Worm (Caenorhabditis elegans) whole organism, young adult: ENCODE measurements around the gene C27H6.8.

Experiments used
- B0035.1 ChIP-seq: sonication (generic microtip); optimal IDR thresholded peaks from 2 replicates; lab custom pipeline; 2016; ENCODE audit warnings: missing genetic modification characterization, mild to moderate bottlenecking, missing compliant biosample characterization, missing genotype, missing genetic modification reagents
- C06A6.2 ChIP-seq: fragments of 200-800 bp; sonication (Bioruptor generic); conservative IDR thresholded peaks from 2 replicates; pipeline ENCODE4 v1.3.6; 2022; ENCODE audit warnings: missing genetic modification characterization, missing compliant biosample characterization
- F23B12.7 ChIP-seq: sonication (generic microtip); optimal IDR thresholded peaks from 2 replicates; lab custom pipeline; 2017; ENCODE audit warnings: missing genetic modification characterization, mild to moderate bottlenecking, missing compliant biosample characterization, antibody characterized with exemption, moderate library complexity; ENCODE audit not compliant: insufficient read depth
- F33H1.4 ChIP-seq: fragments of 200-800 bp; sonication (Bioruptor generic); IDR thresholded peaks from 2 replicates; pipeline ENCODE4 v1.3.6; 2022; ENCODE audit warnings: missing genetic modification reagents, missing genetic modification characterization, missing compliant biosample characterization
- F49E8.2 ChIP-seq: sonication (generic microtip); optimal IDR thresholded peaks from 3 replicates; lab custom pipeline; 2017; ENCODE audit warnings: missing genetic modification characterization, mild to moderate bottlenecking, missing compliant biosample characterization, antibody characterized with exemption, moderate library complexity; ENCODE audit not compliant: insufficient read depth
- F55B11.4 ChIP-seq: sonication (generic microtip); optimal IDR thresholded peaks from 2 replicates; lab custom pipeline; 2016; ENCODE audit warnings: missing compliant biosample characterization, missing genetic modification characterization, borderline replicate concordance; ENCODE audit not compliant: insufficient read depth
- F57A8.1 ChIP-seq: fragments of 200-800 bp; sonication (Bioruptor generic); optimal IDR thresholded peaks from 2 replicates; lab custom pipeline; 2018; ENCODE audit warnings: mild to moderate bottlenecking, missing genetic modification characterization, moderate library complexity, missing compliant biosample characterization
- T26A5.8 ChIP-seq: sonication (generic microtip); optimal IDR thresholded peaks from 2 replicates; lab custom pipeline; 2016; ENCODE audit warnings: missing genetic modification characterization, missing compliant biosample characterization
- Y67H2A.10 ChIP-seq: fragments of 200-800 bp; sonication (Bioruptor generic); conservative IDR thresholded peaks from 2 replicates; pipeline ENCODE4 v1.3.6; 2022; ENCODE audit warnings: missing genetic modification reagents, missing genetic modification characterization, missing compliant biosample characterization
- Y79H2A.3 ChIP-seq: fragments of 200-800 bp; sonication (Bioruptor generic); conservative IDR thresholded peaks from 2 replicates; pipeline ENCODE4 v1.3.6; 2022; ENCODE audit warnings: missing genetic modification reagents, missing genetic modification characterization, missing compliant biosample characterization
- aptf-2 ChIP-seq: fragments of 200-800 bp; sonication (Bioruptor generic); conservative IDR thresholded peaks from 2 replicates; pipeline ENCODE4 v1.3.6; 2022; ENCODE audit warnings: missing genetic modification reagents, missing genetic modification characterization, missing compliant biosample characterization
- aptf-3 ChIP-seq: fragments of 200-800 bp; sonication (Bioruptor generic); IDR thresholded peaks from 2 replicates; pipeline ENCODE4 v1.3.6; 2022; ENCODE audit warnings: missing genetic modification characterization, missing compliant biosample characterization
- athp-1 ChIP-seq: sonication (generic microtip); optimal IDR thresholded peaks from 2 replicates; lab custom pipeline; 2017; ENCODE audit warnings: mild to moderate bottlenecking, missing genetic modification characterization, missing compliant biosample characterization
- cebp-2 ChIP-seq: fragments of 200-800 bp; sonication (Bioruptor generic); IDR thresholded peaks from 2 replicates; pipeline ENCODE4 v1.3.6; 2022; ENCODE audit warnings: missing genetic modification characterization, missing compliant biosample characterization
- ceh-100 ChIP-seq: fragments of 200-800 bp; sonication (Bioruptor generic); IDR thresholded peaks from 2 replicates; pipeline ENCODE4 v1.3.6; 2022; ENCODE audit warnings: missing genetic modification reagents, missing genetic modification characterization, missing compliant biosample characterization
- ceh-58 ChIP-seq: fragments of 200-800 bp; sonication (Bioruptor generic); IDR thresholded peaks from 2 replicates; pipeline ENCODE4 v1.3.6; 2022; ENCODE audit warnings: missing genetic modification characterization, missing compliant biosample characterization
- ceh-79 ChIP-seq: sonication (generic microtip); optimal IDR thresholded peaks from 2 replicates; lab custom pipeline; 2017; ENCODE audit warnings: mild to moderate bottlenecking, missing genetic modification characterization, missing compliant biosample characterization
- dpl-1 ChIP-seq: fragments of 150-350 bp; optimal IDR thresholded peaks from 2 replicates; lab custom pipeline; 2014; ENCODE audit warnings: missing biosample characterization, missing genetic modification reagents, missing genetic modification characterization
- ekl-4 ChIP-seq: fragments of 200-800 bp; sonication (Bioruptor generic); IDR thresholded peaks from 2 replicates; pipeline ENCODE4 v1.3.6; 2022; ENCODE audit warnings: missing genetic modification reagents, missing genetic modification characterization, missing compliant biosample characterization
- ets-4 ChIP-seq: fragments of 200-800 bp; sonication (Bioruptor generic); optimal IDR thresholded peaks from 2 replicates; lab custom pipeline; 2018; ENCODE audit warnings: mild to moderate bottlenecking, missing genetic modification characterization, missing compliant biosample characterization
- fkh-3 ChIP-seq: sonication (generic microtip); optimal IDR thresholded peaks from 2 replicates; lab custom pipeline; 2016; ENCODE audit warnings: mild to moderate bottlenecking, missing genetic modification characterization, missing compliant biosample characterization
- hlh-12 ChIP-seq: sonication (generic microtip); optimal IDR thresholded peaks from 2 replicates; lab custom pipeline; 2016; ENCODE audit warnings: missing genetic modification characterization, missing compliant biosample characterization
- hmg-1.2 ChIP-seq: fragments of 200-800 bp; sonication (Bioruptor generic); IDR thresholded peaks from 2 replicates; pipeline ENCODE4 v1.3.6; 2022; ENCODE audit warnings: missing genetic modification reagents, missing genetic modification characterization, missing compliant biosample characterization
- lag-1 ChIP-seq: fragments of 200-800 bp; sonication (Bioruptor generic); IDR thresholded peaks from 2 replicates; pipeline ENCODE4 v1.3.6; 2022; ENCODE audit warnings: missing genetic modification reagents, missing genetic modification characterization, missing compliant biosample characterization
- let-526 ChIP-seq: fragments of 200-800 bp; sonication (Bioruptor generic); IDR thresholded peaks from 2 replicates; pipeline ENCODE4 v1.3.6; 2022; ENCODE audit warnings: missing genetic modification reagents, missing genetic modification characterization, missing compliant biosample characterization
- let-607 ChIP-seq, 2 experiments: fragments of 200-800 bp in 1 of 2; sonication (Bioruptor generic) in 1 of 2; sonication (generic microtip) in 1 of 2; optimal IDR thresholded peaks; 2 replicates each; lab custom pipeline; 2016 to 2018; ENCODE audit warnings: mild to moderate bottlenecking in 2 of 2, missing compliant biosample characterization in 2 of 2, missing genetic modification characterization in 2 of 2, moderate library complexity in 2 of 2, missing genotype in 1 of 2
- lin-40 ChIP-seq: sonication (generic microtip); optimal IDR thresholded peaks from 2 replicates; lab custom pipeline; 2016; ENCODE audit warnings: missing genetic modification characterization, mild to moderate bottlenecking, missing compliant biosample characterization, missing genotype, missing genetic modification reagents
- madf-8 ChIP-seq: fragments of 200-800 bp; sonication (Bioruptor generic); conservative IDR thresholded peaks from 2 replicates; pipeline ENCODE4 v1.3.6; 2022; ENCODE audit warnings: missing genetic modification reagents, missing genetic modification characterization, missing compliant biosample characterization
- mcd-1 ChIP-seq: fragments of 200-800 bp; sonication (Bioruptor generic); IDR thresholded peaks from 2 replicates; pipeline ENCODE4 v1.3.6; 2022; ENCODE audit warnings: missing genetic modification reagents, missing genetic modification characterization, missing compliant biosample characterization
- mel-28 ChIP-seq: sonication (generic microtip); optimal IDR thresholded peaks from 2 replicates; lab custom pipeline; 2016; ENCODE audit warnings: borderline replicate concordance, mild to moderate bottlenecking, missing genetic modification characterization, missing compliant biosample characterization
- mes-4 ChIP-seq: sonication (generic microtip); optimal IDR thresholded peaks from 2 replicates; lab custom pipeline; 2016; ENCODE audit warnings: missing genotype, missing genetic modification characterization, missing compliant biosample characterization
- mxl-1 ChIP-seq: sonication (generic microtip); optimal IDR thresholded peaks from 2 replicates; lab custom pipeline; 2016; ENCODE audit warnings: missing genetic modification characterization, missing compliant biosample characterization
- nfya-1 ChIP-seq: sonication (generic microtip); optimal IDR thresholded peaks from 2 replicates; lab custom pipeline; 2017; ENCODE audit warnings: antibody characterized with exemption, missing compliant biosample characterization, missing genetic modification characterization, borderline replicate concordance; ENCODE audit not compliant: insufficient read depth
- nhr-27 ChIP-seq: fragments of 200-800 bp; sonication (Bioruptor generic); optimal IDR thresholded peaks from 2 replicates; lab custom pipeline; 2018; ENCODE audit warnings: mild to moderate bottlenecking, missing genetic modification characterization, moderate library complexity, missing compliant biosample characterization
- nhr-90 ChIP-seq: sonication (generic microtip); optimal IDR thresholded peaks from 2 replicates; lab custom pipeline; 2016; ENCODE audit warnings: missing genotype, mild to moderate bottlenecking, missing genetic modification characterization, missing compliant biosample characterization
- repo-1 ChIP-seq: sonication (generic microtip); optimal IDR thresholded peaks from 2 replicates; lab custom pipeline; 2017; ENCODE audit warnings: mild to moderate bottlenecking, missing genetic modification characterization, missing compliant biosample characterization
- snpc-1.1 ChIP-seq: sonication (generic microtip); optimal IDR thresholded peaks from 2 replicates; lab custom pipeline; 2017; ENCODE audit warnings: missing genetic modification characterization, mild to moderate bottlenecking, missing compliant biosample characterization, antibody characterized with exemption, moderate library complexity, missing genotype, missing genetic modification reagents; ENCODE audit not compliant: insufficient read depth
- snpc-1.3 ChIP-seq: sonication (generic microtip); optimal IDR thresholded peaks from 2 replicates; lab custom pipeline; 2017; ENCODE audit warnings: missing genetic modification characterization, mild to moderate bottlenecking, missing compliant biosample characterization, antibody characterized with exemption, moderate library complexity, missing genotype, missing genetic modification reagents; ENCODE audit not compliant: insufficient read depth
- snpc-3.4 ChIP-seq: sonication (generic microtip); optimal IDR thresholded peaks from 2 replicates; lab custom pipeline; 2017; ENCODE audit warnings: missing genetic modification characterization, mild to moderate bottlenecking, missing compliant biosample characterization, antibody characterized with exemption, moderate library complexity, missing genotype, missing genetic modification reagents
- snpc-4 ChIP-seq, 5 experiments: fragments of 150-350 bp in 1 of 5; sonication (generic microtip) in 4 of 5; optimal IDR thresholded peaks; 2 replicates each; lab custom pipeline; 2014 to 2018; ENCODE audit warnings: missing genetic modification characterization in 5 of 5, missing biosample characterization in 3 of 5, antibody characterized with exemption in 2 of 5, mild to moderate bottlenecking in 2 of 5, missing compliant biosample characterization in 2 of 5, missing genotype in 2 of 5, moderate library complexity in 2 of 5, missing genetic modification reagents in 1 of 5
- somi-1 ChIP-seq: fragments of 200-800 bp; sonication (Bioruptor generic); optimal IDR thresholded peaks from 2 replicates; lab custom pipeline; 2018; ENCODE audit warnings: mild to moderate bottlenecking, missing genetic modification characterization, missing compliant biosample characterization
- tbp1 ChIP-seq: fragments of 200-800 bp; sonication (Bioruptor generic); optimal IDR thresholded peaks from 2 replicates; lab custom pipeline; 2018; ENCODE audit warnings: mild to moderate bottlenecking, missing genetic modification characterization, missing compliant biosample characterization
- unc-130 ChIP-seq: sonication (generic microtip); optimal IDR thresholded peaks from 2 replicates; lab custom pipeline; 2016; ENCODE audit warnings: missing genetic modification reagents, missing genetic modification characterization, missing compliant biosample characterization
- unc-62 ChIP-seq: fragments of 150-350 bp; optimal IDR thresholded peaks from 2 replicates; lab custom pipeline; 2014; ENCODE audit warnings: missing biosample characterization, missing genetic modification reagents, missing genetic modification characterization
- zim-3 ChIP-seq: sonication (generic microtip); optimal IDR thresholded peaks from 2 replicates; lab custom pipeline; 2017; ENCODE audit warnings: mild to moderate bottlenecking, missing genetic modification characterization, moderate library complexity, missing compliant biosample characterization
- ztf-18 ChIP-seq: sonication (generic microtip); optimal IDR thresholded peaks from 2 replicates; lab custom pipeline; 2016; ENCODE audit warnings: missing genotype, mild to moderate bottlenecking, missing genetic modification characterization, missing compliant biosample characterization

C27H6.8 gene

DNA sequence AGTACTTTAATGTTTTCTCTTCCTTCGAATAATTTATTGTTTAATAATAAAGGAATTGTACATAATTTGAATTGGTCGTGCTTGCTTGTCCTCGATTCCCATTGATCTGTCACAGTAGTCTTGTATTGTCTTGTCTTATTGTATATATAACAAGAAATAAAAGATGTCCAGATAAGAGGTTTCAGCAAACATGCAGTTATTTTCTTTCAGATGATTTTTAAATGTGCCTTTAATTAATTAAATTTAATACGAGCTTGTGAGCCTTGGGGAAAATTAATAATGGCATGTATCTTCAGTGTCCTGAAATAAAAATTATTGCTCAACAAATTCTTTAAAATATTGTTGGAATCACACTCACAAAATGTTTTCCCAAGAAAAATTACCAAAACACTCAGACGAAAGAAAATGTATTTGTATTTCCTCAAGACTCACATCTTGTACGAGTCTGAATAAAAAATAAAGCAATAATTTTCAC lies 35.5 kb upstream of the C27H6.8 start (continued):
- TF ChIP-seq Y67H2A.10 (GFP tag; lab: Robert Waterston, UW): no peak
- TF ChIP-seq tbp1 (GFP tag; lab: Kevin White, UChicago): peak; percentile 55
- TF ChIP-seq nhr-90 (tag; lab: Kevin White, UChicago): no peak
- TF ChIP-seq ekl-4: no peak
- TF ChIP-seq let-607 (tag; optimal IDR thresholded peaks at IDR 0.05; lab: Kevin White, UChicago): no peak
- no peak for TF ChIP-seq C06A6.2 (GFP tag; lab: Robert Waterston, UW)
- 0 out of 2 replicates have a peak, but pooled peaks have one; percentile 7 for TF ChIP-seq F33H1.4 (GFP tag; lab: Robert Waterston, UW)
- TF ChIP-seq snpc-1.3 (tag; lab: Kevin White, UChicago): peak; percentile 88
- no peak for TF ChIP-seq lag-1 (GFP tag; lab: Robert Waterston, UW)
- no peak for TF ChIP-seq mcd-1
- no peak for TF ChIP-seq let-526 (GFP tag; lab: Robert Waterston, UW)
- TF ChIP-seq unc-62 (GFP tag; lab: Kevin White, UChicago): no peak
- no peak for TF ChIP-seq F55B11.4 (tag; lab: Kevin White, UChicago)
- no peak for TF ChIP-seq hlh-12 (tag; lab: Kevin White, UChicago)
- TF ChIP-seq B0035.1 (tag; lab: Kevin White, UChicago): no peak
- peak; percentile 66 for TF ChIP-seq repo-1 (tag; lab: Kevin White, UChicago)
- TF ChIP-seq nhr-27 (tag; lab: Kevin White, UChicago): peak; percentile 80
- TF ChIP-seq mel-28 (tag; lab: Kevin White, UChicago): no peak
- no peak for TF ChIP-seq mxl-1 (tag; lab: Kevin White, UChicago)
- TF ChIP-seq snpc-3.4 (tag; lab: Kevin White, UChicago): peak; percentile 84
- no peak for TF ChIP-seq F57A8.1 (GFP tag; lab: Kevin White, UChicago)
- TF ChIP-seq Y79H2A.3 (GFP tag; lab: Robert Waterston, UW): peak; percentile 98
- TF ChIP-seq dpl-1 (GFP tag; lab: Kevin White, UChicago): no peak
- TF ChIP-seq ztf-18 (tag; lab: Kevin White, UChicago): no peak
- no peak for TF ChIP-seq lin-40
- no peak for TF ChIP-seq somi-1 (GFP tag; lab: Kevin White, UChicago)
- TF ChIP-seq mes-4: no peak
- no peak for TF ChIP-seq cebp-2
- TF ChIP-seq snpc-4 (GFP tag; optimal IDR thresholded peaks at IDR 0.05; lab: Kevin White, UChicago): peak; percentile 70
- peak in 3 of 4 experiments; percentile 17 to 69 (median 41) for TF ChIP-seq snpc-4 (tag; optimal IDR thresholded peaks at IDR 0.05; lab: Kevin White, UChicago)
- peak; percentile 25 for TF ChIP-seq hmg-1.2 (GFP tag; lab: Robert Waterston, UW)
- no peak for TF ChIP-seq ceh-100 (GFP tag; lab: Robert Waterston, UW)
- TF ChIP-seq snpc-1.1 (tag; lab: Kevin White, UChicago): peak; percentile 78
- peak; percentile 82 for TF ChIP-seq F49E8.2 (tag; lab: Kevin White, UChicago)
- TF ChIP-seq F23B12.7 (tag; lab: Kevin White, UChicago): peak; percentile 58
- no peak for TF ChIP-seq nfya-1 (tag; lab: Kevin White, UChicago)

DNA sequence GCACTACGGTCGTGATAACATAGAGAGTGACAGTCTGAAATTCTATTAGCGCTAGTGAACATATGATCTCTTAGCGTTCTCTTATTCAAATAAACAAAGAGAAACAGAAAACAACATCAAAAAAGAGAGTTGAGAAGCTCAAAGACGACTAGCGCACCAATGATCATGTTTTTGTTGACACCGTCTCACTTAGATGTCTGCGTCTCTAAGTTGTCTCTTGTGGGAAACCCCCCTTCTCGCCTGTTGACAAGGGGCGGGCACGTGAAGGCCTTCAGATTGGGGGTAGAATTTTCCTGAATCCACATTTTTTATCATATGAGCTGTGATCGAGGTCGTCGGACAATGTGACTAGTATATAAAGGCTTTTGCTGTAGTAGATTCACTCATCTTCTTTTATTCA lies 32.3 kb upstream of the C27H6.8 start:
- no peak for TF ChIP-seq fkh-3
- TF ChIP-seq ceh-79 (tag; lab: Kevin White, UChicago): no peak
- TF ChIP-seq cebp-2: no peak
- TF ChIP-seq athp-1 (tag; lab: Kevin White, UChicago): no peak
- TF ChIP-seq snpc-4 (GFP tag; optimal IDR thresholded peaks at IDR 0.05; lab: Kevin White, UChicago): no peak
- no peak for TF ChIP-seq snpc-4 (tag; optimal IDR thresholded peaks at IDR 0.05; lab: Kevin White, UChicago)
- no peak for TF ChIP-seq mxl-1 (tag; lab: Kevin White, UChicago)
- TF ChIP-seq madf-8 (GFP tag; lab: Robert Waterston, UW): 0 out of 2 replicates have a peak, but pooled peaks have one; percentile 17
- TF ChIP-seq aptf-3 (GFP tag; lab: Robert Waterston, UW): peak; percentile 23; the same call in 1 of the 2 replicates
- no peak for TF ChIP-seq zim-3 (tag; lab: Kevin White, UChicago)
- TF ChIP-seq T26A5.8 (tag; lab: Kevin White, UChicago): no peak
- TF ChIP-seq aptf-2 (GFP tag; lab: Robert Waterston, UW): peak; percentile 40; the same call in 1 of the 2 replicates
- TF ChIP-seq mes-4: no peak
- no peak for TF ChIP-seq unc-130 (GFP tag; lab: Kevin White, UChicago)
- TF ChIP-seq ets-4 (GFP tag; lab: Kevin White, UChicago): no peak
- no peak for TF ChIP-seq ceh-58 (GFP tag; lab: Robert Waterston, UW)
- TF ChIP-seq B0035.1 (tag; lab: Kevin White, UChicago): no peak
